Worm (Caenorhabditis elegans) whole organism, young adult: Measurements from ENCODE around the gene C52E4.7.

Experiments
- B0261.1 ChIP-seq: sonication (generic microtip); optimal IDR thresholded peaks from 2 replicates; lab custom pipeline; 2016; ENCODE audit warnings: mild to moderate bottlenecking, missing genetic modification characterization, moderate library complexity, missing compliant biosample characterization
- C06A6.2 ChIP-seq: fragments of 200-800 bp; sonication (Bioruptor generic); conservative IDR thresholded peaks from 2 replicates; pipeline ENCODE4 v1.3.6; 2022; ENCODE audit warnings: missing genetic modification characterization, missing compliant biosample characterization
- C17E4.6 ChIP-seq: fragments of 200-800 bp; sonication (Bioruptor generic); IDR thresholded peaks from 2 replicates; pipeline ENCODE4 v1.3.6; 2022; ENCODE audit warnings: missing genetic modification reagents, missing genetic modification characterization, missing compliant biosample characterization
- F10E7.11 ChIP-seq: sonication (generic microtip); optimal IDR thresholded peaks from 2 replicates; lab custom pipeline; 2017; ENCODE audit warnings: mild to moderate bottlenecking, missing genetic modification characterization, moderate library complexity, missing compliant biosample characterization
- F52B5.7 ChIP-seq: sonication (generic microtip); optimal IDR thresholded peaks from 2 replicates; lab custom pipeline; 2016; ENCODE audit warnings: mild to moderate bottlenecking, missing genetic modification characterization, missing compliant biosample characterization
- F55B11.4 ChIP-seq: sonication (generic microtip); optimal IDR thresholded peaks from 2 replicates; lab custom pipeline; 2016; ENCODE audit warnings: missing compliant biosample characterization, missing genetic modification characterization, borderline replicate concordance; ENCODE audit not compliant: insufficient read depth
- F57C9.4 ChIP-seq: sonication (generic microtip); optimal IDR thresholded peaks from 2 replicates; lab custom pipeline; 2017; ENCODE audit warnings: mild to moderate bottlenecking, missing genetic modification characterization, missing compliant biosample characterization
- K11D2.4 ChIP-seq: fragments of 200-800 bp; sonication (Bioruptor generic); IDR thresholded peaks from 2 replicates; pipeline ENCODE4 v1.3.6; 2022; ENCODE audit warnings: missing genetic modification reagents, missing genetic modification characterization, missing compliant biosample characterization
- T07F8.4 ChIP-seq: sonication (generic microtip); optimal IDR thresholded peaks from 2 replicates; lab custom pipeline; 2016; ENCODE audit warnings: mild to moderate bottlenecking, missing genetic modification characterization, moderate library complexity, missing compliant biosample characterization
- T26A5.8 ChIP-seq: sonication (generic microtip); optimal IDR thresholded peaks from 2 replicates; lab custom pipeline; 2016; ENCODE audit warnings: missing genetic modification characterization, missing compliant biosample characterization
- Y56A3A.18 ChIP-seq: fragments of 200-800 bp; sonication (Bioruptor generic); IDR thresholded peaks from 2 replicates; pipeline ENCODE4 v1.3.6; 2022; ENCODE audit warnings: missing genetic modification reagents, missing genetic modification characterization, missing compliant biosample characterization
- attf-3 ChIP-seq: fragments of 200-800 bp; sonication (Bioruptor generic); conservative IDR thresholded peaks from 2 replicates; pipeline ENCODE4 v1.3.6; 2022; ENCODE audit warnings: missing genetic modification reagents, missing genetic modification characterization, missing compliant biosample characterization
- attf-5 ChIP-seq: fragments of 200-800 bp; sonication (Bioruptor generic); optimal IDR thresholded peaks from 2 replicates; lab custom pipeline; 2018; ENCODE audit warnings: mild to moderate bottlenecking, missing genetic modification characterization, missing compliant biosample characterization
- bed-1 ChIP-seq: fragments of 200-800 bp; sonication (Bioruptor generic); IDR thresholded peaks from 2 replicates; pipeline ENCODE4 v1.3.6; 2022; ENCODE audit warnings: missing genetic modification reagents, missing genetic modification characterization, missing compliant biosample characterization
- ccch-3 ChIP-seq: fragments of 200-800 bp; sonication (Bioruptor generic); optimal IDR thresholded peaks from 2 replicates; lab custom pipeline; 2018; ENCODE audit warnings: mild to moderate bottlenecking, missing genetic modification characterization, missing compliant biosample characterization
- cebp-2 ChIP-seq: fragments of 200-800 bp; sonication (Bioruptor generic); IDR thresholded peaks from 2 replicates; pipeline ENCODE4 v1.3.6; 2022; ENCODE audit warnings: missing genetic modification characterization, missing compliant biosample characterization
- ceh-100 ChIP-seq: fragments of 200-800 bp; sonication (Bioruptor generic); IDR thresholded peaks from 2 replicates; pipeline ENCODE4 v1.3.6; 2022; ENCODE audit warnings: missing genetic modification reagents, missing genetic modification characterization, missing compliant biosample characterization
- chd-7 ChIP-seq: sonication (generic microtip); optimal IDR thresholded peaks from 2 replicates; lab custom pipeline; 2016; ENCODE audit warnings: mild to moderate bottlenecking, missing genetic modification characterization, moderate library complexity, missing compliant biosample characterization
- dpff-1 ChIP-seq: sonication (generic microtip); optimal IDR thresholded peaks from 2 replicates; lab custom pipeline; 2017; ENCODE audit warnings: mild to moderate bottlenecking, missing genetic modification characterization, missing compliant biosample characterization
- efl-1 ChIP-seq: fragments of 150-350 bp; optimal IDR thresholded peaks from 2 replicates; lab custom pipeline; 2014; ENCODE audit warnings: missing biosample characterization, missing genetic modification reagents, missing genetic modification characterization
- ekl-4 ChIP-seq: fragments of 200-800 bp; sonication (Bioruptor generic); IDR thresholded peaks from 2 replicates; pipeline ENCODE4 v1.3.6; 2022; ENCODE audit warnings: missing genetic modification reagents, missing genetic modification characterization, missing compliant biosample characterization
- fkh-3 ChIP-seq: sonication (generic microtip); optimal IDR thresholded peaks from 2 replicates; lab custom pipeline; 2016; ENCODE audit warnings: mild to moderate bottlenecking, missing genetic modification characterization, missing compliant biosample characterization
- him-1 ChIP-seq: sonication (generic microtip); optimal IDR thresholded peaks from 2 replicates; lab custom pipeline; 2016; ENCODE audit warnings: missing genotype, missing genetic modification reagents, missing genetic modification characterization, missing compliant biosample characterization
- hsf-1 ChIP-seq: fragments of 200-800 bp; sonication (Bioruptor generic); IDR thresholded peaks from 2 replicates; pipeline ENCODE4 v1.3.6; 2022; ENCODE audit warnings: missing genetic modification reagents, missing genetic modification characterization, missing compliant biosample characterization
- lin-35 ChIP-seq, 3 experiments: fragments of 150-350 bp in 2 of 3; sonication (generic microtip) in 1 of 3; optimal IDR thresholded peaks; 2 replicates each; lab custom pipeline; 2014 to 2018; ENCODE audit warnings: missing biosample characterization in 3 of 3, missing genetic modification characterization in 3 of 3, missing genetic modification reagents in 3 of 3
- lin-54 ChIP-seq: fragments of 200-800 bp; sonication (Bioruptor generic); optimal IDR thresholded peaks from 2 replicates; lab custom pipeline; 2018; ENCODE audit warnings: mild to moderate bottlenecking, missing genetic modification characterization, missing compliant biosample characterization
- madf-3 ChIP-seq: fragments of 200-800 bp; sonication (Bioruptor generic); IDR thresholded peaks from 2 replicates; pipeline ENCODE4 v1.3.6; 2022; ENCODE audit warnings: missing genetic modification reagents, missing genetic modification characterization, missing compliant biosample characterization
- mel-28 ChIP-seq: sonication (generic microtip); optimal IDR thresholded peaks from 2 replicates; lab custom pipeline; 2016; ENCODE audit warnings: borderline replicate concordance, mild to moderate bottlenecking, missing genetic modification characterization, missing compliant biosample characterization
- mxl-1 ChIP-seq: sonication (generic microtip); optimal IDR thresholded peaks from 2 replicates; lab custom pipeline; 2016; ENCODE audit warnings: missing genetic modification characterization, missing compliant biosample characterization
- nhr-80 ChIP-seq: sonication (generic microtip); optimal IDR thresholded peaks from 2 replicates; lab custom pipeline; 2016; ENCODE audit warnings: missing genetic modification characterization, missing compliant biosample characterization
- pbrm-1 ChIP-seq: fragments of 200-800 bp; sonication (Bioruptor generic); IDR thresholded peaks from 2 replicates; pipeline ENCODE4 v1.3.6; 2022; ENCODE audit warnings: missing genetic modification reagents, missing genetic modification characterization, missing compliant biosample characterization
- sdz-38 ChIP-seq: sonication (generic microtip); optimal IDR thresholded peaks from 2 replicates; lab custom pipeline; 2016; ENCODE audit warnings: missing genotype, missing genetic modification characterization, missing compliant biosample characterization
- sea-2 ChIP-seq: fragments of 200-800 bp; sonication (Bioruptor generic); IDR thresholded peaks from 2 replicates; pipeline ENCODE4 v1.3.6; 2022; ENCODE audit warnings: missing genetic modification characterization, missing compliant biosample characterization
- snpc-1.3 ChIP-seq: sonication (generic microtip); optimal IDR thresholded peaks from 2 replicates; lab custom pipeline; 2017; ENCODE audit warnings: missing genetic modification characterization, mild to moderate bottlenecking, missing compliant biosample characterization, antibody characterized with exemption, moderate library complexity, missing genotype, missing genetic modification reagents; ENCODE audit not compliant: insufficient read depth
- snpc-3.4 ChIP-seq: sonication (generic microtip); optimal IDR thresholded peaks from 2 replicates; lab custom pipeline; 2017; ENCODE audit warnings: missing genetic modification characterization, mild to moderate bottlenecking, missing compliant biosample characterization, antibody characterized with exemption, moderate library complexity, missing genotype, missing genetic modification reagents
- snpc-4 ChIP-seq, 5 experiments: fragments of 150-350 bp in 1 of 5; sonication (generic microtip) in 4 of 5; optimal IDR thresholded peaks; 2 replicates each; lab custom pipeline; 2014 to 2018; ENCODE audit warnings: missing genetic modification characterization in 5 of 5, missing biosample characterization in 3 of 5, antibody characterized with exemption in 2 of 5, mild to moderate bottlenecking in 2 of 5, missing compliant biosample characterization in 2 of 5, missing genotype in 2 of 5, moderate library complexity in 2 of 5, missing genetic modification reagents in 1 of 5
- somi-1 ChIP-seq: fragments of 200-800 bp; sonication (Bioruptor generic); optimal IDR thresholded peaks from 2 replicates; lab custom pipeline; 2018; ENCODE audit warnings: mild to moderate bottlenecking, missing genetic modification characterization, missing compliant biosample characterization
- tbp1 ChIP-seq: fragments of 200-800 bp; sonication (Bioruptor generic); optimal IDR thresholded peaks from 2 replicates; lab custom pipeline; 2018; ENCODE audit warnings: mild to moderate bottlenecking, missing genetic modification characterization, missing compliant biosample characterization
- tbx-9 ChIP-seq: sonication (generic microtip); optimal IDR thresholded peaks from 2 replicates; lab custom pipeline; 2016; ENCODE audit warnings: borderline replicate concordance, missing genetic modification characterization, inconsistent platforms, missing compliant biosample characterization
- unc-130 ChIP-seq: sonication (generic microtip); optimal IDR thresholded peaks from 2 replicates; lab custom pipeline; 2016; ENCODE audit warnings: missing genetic modification reagents, missing genetic modification characterization, missing compliant biosample characterization
- zfh-2 ChIP-seq: fragments of 200-800 bp; sonication (Bioruptor generic); conservative IDR thresholded peaks from 2 replicates; pipeline ENCODE4 v1.3.6; 2022; ENCODE audit warnings: missing genetic modification reagents, missing genetic modification characterization, missing compliant biosample characterization
- ztf-18 ChIP-seq: sonication (generic microtip); optimal IDR thresholded peaks from 2 replicates; lab custom pipeline; 2016; ENCODE audit warnings: missing genotype, mild to moderate bottlenecking, missing genetic modification characterization, missing compliant biosample characterization
- ztf-26 ChIP-seq: sonication (generic microtip); optimal IDR thresholded peaks from 2 replicates; lab custom pipeline; 2017; ENCODE audit warnings: missing genetic modification characterization, missing compliant biosample characterization

C52E4.7 gene

ce11 chrV:11978179-11978578, 15.9 kb upstream of the C52E4.7 start, which contains the start of gene mif-2 (continued):
- TF ChIP-seq him-1 (tag; lab: Kevin White, UChicago) = peak; percentile 14
- TF ChIP-seq tbp1 (GFP tag; lab: Kevin White, UChicago) = no peak
- no peak for TF ChIP-seq F52B5.7 (tag; lab: Kevin White, UChicago)
- no peak for TF ChIP-seq cebp-2
- TF ChIP-seq F55B11.4 (tag; lab: Kevin White, UChicago) = no peak
- no peak for TF ChIP-seq Y56A3A.18 (GFP tag; lab: Robert Waterston, UW)
- no peak for TF ChIP-seq mxl-1 (tag; lab: Kevin White, UChicago)
- TF ChIP-seq snpc-1.3 (tag; lab: Kevin White, UChicago) = peak; percentile 5
- TF ChIP-seq snpc-4 (GFP tag; optimal IDR thresholded peaks at IDR 0.05; lab: Kevin White, UChicago) = no peak
- peak in 1 of 4 experiments; percentile 61 for TF ChIP-seq snpc-4 (tag; optimal IDR thresholded peaks at IDR 0.05; lab: Kevin White, UChicago)
- TF ChIP-seq zfh-2 (GFP tag; lab: Robert Waterston, UW) = no peak
- TF ChIP-seq unc-130 (GFP tag; lab: Kevin White, UChicago) = no peak
- no peak; the same call in 1 of the 2 replicates for TF ChIP-seq madf-3 (GFP tag; lab: Robert Waterston, UW)
- no peak for TF ChIP-seq nhr-80 (tag; lab: Kevin White, UChicago)

DNA sequence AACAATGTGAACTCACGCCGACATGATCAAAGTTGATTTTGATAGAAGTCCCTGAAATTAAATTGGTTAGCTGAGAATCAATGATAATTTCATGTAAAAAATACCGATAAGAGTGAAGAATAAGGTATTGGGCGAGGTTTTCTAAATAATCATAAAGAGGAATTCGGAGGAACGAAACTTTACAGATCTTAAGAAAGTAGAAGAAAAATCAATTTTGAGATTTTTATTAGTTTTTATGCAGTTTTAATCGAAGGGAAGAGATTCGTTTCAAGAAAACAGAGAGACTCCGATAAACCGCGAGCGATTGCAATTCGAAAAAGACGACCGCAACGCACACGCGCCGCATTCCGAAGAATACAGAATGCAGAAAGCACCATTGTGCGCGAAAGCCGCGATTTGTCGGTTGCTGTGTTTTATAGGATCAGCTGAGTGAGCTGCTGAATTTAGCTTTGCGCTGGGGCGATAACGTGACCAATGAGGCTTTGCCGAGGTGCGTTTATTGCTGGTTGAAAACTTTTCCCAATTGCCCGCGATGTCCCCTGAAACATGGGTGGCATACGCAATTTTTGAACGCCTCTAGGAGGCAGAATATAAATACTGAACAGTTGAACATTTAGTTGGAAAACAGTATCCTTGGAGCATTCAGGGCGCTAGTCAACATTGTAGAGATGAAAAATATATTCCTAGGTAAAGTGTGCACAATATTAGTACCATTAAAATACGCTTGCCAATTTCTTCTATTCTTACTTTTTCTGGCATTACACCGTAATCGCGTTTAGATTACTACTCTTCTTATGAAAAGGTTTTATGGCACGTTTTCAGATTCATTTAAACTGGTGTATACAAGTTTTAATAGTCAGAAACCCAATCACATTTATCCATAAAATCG, 14.2 kb upstream of the C52E4.7 start, which contains the start of gene snr-4:
TSS of gene snr-4 (minus strand) at position 51 of the 889 bp plus-strand sequence.
- peak; percentile 83 for TF ChIP-seq dpff-1 (tag; lab: Kevin White, UChicago)
- peak; percentile 55 for TF ChIP-seq efl-1 (GFP tag; lab: Kevin White, UChicago)
- peak in 2 of 3 experiments; percentile 65 to 79 for TF ChIP-seq lin-35 (GFP tag; optimal IDR thresholded peaks at IDR 0.05; lab: Kevin White, UChicago)
- TF ChIP-seq attf-3 = peak; percentile 83
- TF ChIP-seq hsf-1 (GFP tag; lab: Robert Waterston, UW) = peak; percentile 53
- no peak for TF ChIP-seq tbx-9 (tag; lab: Kevin White, UChicago)
- peak; percentile 76 for TF ChIP-seq ztf-26 (tag; lab: Kevin White, UChicago)
- peak; percentile 84 for TF ChIP-seq chd-7 (tag; lab: Kevin White, UChicago)
- peak; percentile 90 for TF ChIP-seq lin-54 (GFP tag; lab: Kevin White, UChicago)
- no peak for TF ChIP-seq bed-1
- no peak for TF ChIP-seq T26A5.8 (tag; lab: Kevin White, UChicago)
- TF ChIP-seq F55B11.4 (tag; lab: Kevin White, UChicago) = no peak
- peak; percentile 97 for TF ChIP-seq C17E4.6 (GFP tag; lab: Robert Waterston, UW)
- TF ChIP-seq somi-1 (GFP tag; lab: Kevin White, UChicago) = peak; percentile 58
- TF ChIP-seq F57C9.4 (tag; lab: Kevin White, UChicago) = peak; percentile 49
- TF ChIP-seq unc-130 (GFP tag; lab: Kevin White, UChicago) = peak; percentile 72
- peak; percentile 79 for TF ChIP-seq ztf-18 (tag; lab: Kevin White, UChicago)
- peak; percentile 88 for TF ChIP-seq K11D2.4
- peak; percentile 99 for TF ChIP-seq pbrm-1 (GFP tag; lab: Robert Waterston, UW)
- no peak for TF ChIP-seq sea-2 (GFP tag; lab: Robert Waterston, UW)
- TF ChIP-seq attf-5 = peak; percentile 88
- peak; percentile 85 for TF ChIP-seq ceh-100 (GFP tag; lab: Robert Waterston, UW)
- peak; percentile 48 for TF ChIP-seq T07F8.4 (tag; lab: Kevin White, UChicago)
- TF ChIP-seq mxl-1 (tag; lab: Kevin White, UChicago) = no peak
- TF ChIP-seq fkh-3 (tag; lab: Kevin White, UChicago) = no peak
- TF ChIP-seq ekl-4 (GFP tag; lab: Robert Waterston, UW) = peak; percentile 97
- peak; percentile 88 for TF ChIP-seq C06A6.2
- peak; percentile 94 for TF ChIP-seq snpc-1.3 (tag; lab: Kevin White, UChicago)
- TF ChIP-seq sdz-38 (tag; lab: Kevin White, UChicago) = no peak
- TF ChIP-seq snpc-3.4 (tag; lab: Kevin White, UChicago) = peak; percentile 97
- peak; percentile 92 for TF ChIP-seq him-1 (tag; lab: Kevin White, UChicago)
- TF ChIP-seq mel-28 = peak; percentile 25
- no peak for TF ChIP-seq ccch-3 (GFP tag; lab: Kevin White, UChicago)
- peak; percentile 41 for TF ChIP-seq B0261.1 (tag; lab: Kevin White, UChicago)
- TF ChIP-seq zfh-2 (GFP tag; lab: Robert Waterston, UW) = peak; percentile 91
- peak; percentile 75 for TF ChIP-seq nhr-80 (tag; lab: Kevin White, UChicago)
- TF ChIP-seq F10E7.11 (tag; lab: Kevin White, UChicago) = peak; percentile 7
